Worm (Caenorhabditis elegans) whole organism, L1 larva: ENCODE results near the gene C25E10.12.
A peak's percentile ranks its signal among the peaks of the same experiment; 100 is the strongest.

Experiments used
- C16A3.4 ChIP-seq: fragments of 150-350 bp; optimal IDR thresholded peaks from 2 replicates; lab custom pipeline; 2014; ENCODE audit warnings: missing biosample characterization, missing genetic modification characterization
- C34B4.2 ChIP-seq: sonication (generic microtip); optimal IDR thresholded peaks from 2 replicates; lab custom pipeline; 2017; ENCODE audit warnings: mild to moderate bottlenecking, missing genetic modification characterization, missing compliant biosample characterization
- F16B12.6 ChIP-seq: fragments of 150-350 bp; optimal IDR thresholded peaks from 2 replicates; lab custom pipeline; 2014; ENCODE audit warnings: missing biosample characterization, missing genetic modification characterization
- Y116A8C.19 ChIP-seq: sonication (generic microtip); optimal IDR thresholded peaks from 2 replicates; lab custom pipeline; 2016; ENCODE audit warnings: missing compliant biosample characterization, missing genetic modification characterization, borderline replicate concordance
- aha-1 ChIP-seq: fragments of 150-350 bp; optimal IDR thresholded peaks from 2 replicates; lab custom pipeline; 2014; ENCODE audit warnings: missing biosample characterization, missing genetic modification characterization
- alr-1 ChIP-seq: fragments of 200-800 bp; sonication (Bioruptor generic); optimal IDR thresholded peaks from 2 replicates; lab custom pipeline; 2018; ENCODE audit warnings: borderline replicate concordance, mild to moderate bottlenecking, missing genetic modification characterization, missing compliant biosample characterization
- ama-1 ChIP-seq: fragments of 150-350 bp; optimal IDR thresholded peaks from 2 replicates; lab custom pipeline; 2014
- blmp-1 ChIP-seq: fragments of 150-350 bp; optimal IDR thresholded peaks from 2 replicates; lab custom pipeline; 2014; ENCODE audit warnings: missing biosample characterization, missing genetic modification characterization
- ceh-8 ChIP-seq: fragments of 200-800 bp; sonication (Bioruptor generic); optimal IDR thresholded peaks from 2 replicates; lab custom pipeline; 2018; ENCODE audit warnings: mild to moderate bottlenecking, missing genetic modification characterization, moderate library complexity, missing compliant biosample characterization
- ceh-82 ChIP-seq, 3 experiments: fragments of 150-350 bp in 1 of 3; sonication (generic microtip) in 2 of 3; optimal IDR thresholded peaks; 2 replicates each; lab custom pipeline; 2014 to 2017; ENCODE audit warnings: missing biosample characterization in 3 of 3, missing genetic modification characterization in 3 of 3
- ceh-90 ChIP-seq: sonication (generic microtip); optimal IDR thresholded peaks from 2 replicates; lab custom pipeline; 2016; ENCODE audit warnings: missing genetic modification characterization, missing compliant biosample characterization
- ces-1 ChIP-seq: fragments of 150-350 bp; optimal IDR thresholded peaks from 2 replicates; lab custom pipeline; 2014; ENCODE audit warnings: missing biosample characterization, missing genetic modification reagents, missing genetic modification characterization
- dsc-1 ChIP-seq: sonication (generic microtip); optimal IDR thresholded peaks from 2 replicates; lab custom pipeline; 2016; ENCODE audit warnings: mild to moderate bottlenecking, missing genetic modification characterization, missing compliant biosample characterization
- efl-1 ChIP-seq, 4 experiments: fragments of 150-350 bp; optimal IDR thresholded peaks in 3 of 4; peaks in 1 of 4; 1 replicate in 1 of 4; 2 replicates in 3 of 4; lab custom pipeline; 2014; ENCODE audit warnings: missing biosample characterization in 2 of 4, missing genetic modification characterization in 2 of 4, missing genetic modification reagents in 2 of 4
- efl-3 ChIP-seq: fragments of 200-800 bp; sonication (Bioruptor generic); optimal IDR thresholded peaks from 2 replicates; lab custom pipeline; 2018; ENCODE audit warnings: mild to moderate bottlenecking, missing genetic modification characterization, missing compliant biosample characterization
- egl-13 ChIP-seq: sonication (generic microtip); optimal IDR thresholded peaks from 2 replicates; lab custom pipeline; 2016; ENCODE audit warnings: missing genotype, missing genetic modification reagents, missing genetic modification characterization, missing compliant biosample characterization
- egl-27 ChIP-seq, 2 experiments: fragments of 150-350 bp in 1 of 2; sonication (generic microtip); optimal IDR thresholded peaks; 3 replicates each; lab custom pipeline; 2017 to 2018; ENCODE audit warnings: missing biosample characterization in 2 of 2, missing genetic modification characterization in 2 of 2, missing genetic modification reagents in 2 of 2
- elt-2 ChIP-seq: sonication (generic microtip); optimal IDR thresholded peaks from 2 replicates; lab custom pipeline; 2016; ENCODE audit warnings: missing genetic modification characterization, mild to moderate bottlenecking, inconsistent platforms, missing compliant biosample characterization, missing genetic modification reagents
- elt-3 ChIP-seq, 6 experiments: fragments of 150-350 bp in 1 of 6; sonication (generic microtip); optimal IDR thresholded peaks; 2 replicates each; lab custom pipeline; 2017 to 2018; ENCODE audit warnings: missing biosample characterization in 6 of 6, missing genetic modification characterization in 6 of 6, inconsistent platforms in 1 of 6
- ets-5 ChIP-seq: fragments of 200-800 bp; sonication (Bioruptor generic); IDR thresholded peaks from 2 replicates; pipeline ENCODE4 v1.3.6; 2022; ENCODE audit warnings: missing genetic modification characterization, missing compliant biosample characterization
- fkh-4 ChIP-seq: sonication (generic microtip); optimal IDR thresholded peaks from 2 replicates; lab custom pipeline; 2016; ENCODE audit warnings: missing compliant biosample characterization, missing genetic modification characterization, borderline replicate concordance
- grh-1 ChIP-seq: fragments of 200-800 bp; sonication (Bioruptor generic); IDR thresholded peaks from 2 replicates; pipeline ENCODE4 v1.3.6; 2022; ENCODE audit warnings: missing genetic modification reagents, missing genetic modification characterization, missing compliant biosample characterization
- hlh-4 ChIP-seq: sonication (generic microtip); optimal IDR thresholded peaks from 2 replicates; lab custom pipeline; 2016; ENCODE audit warnings: mild to moderate bottlenecking, missing genetic modification characterization, missing compliant biosample characterization
- jun-1 ChIP-seq: fragments of 150-350 bp; optimal IDR thresholded peaks from 2 replicates; lab custom pipeline; 2014; ENCODE audit warnings: missing biosample characterization, missing genetic modification reagents, missing genetic modification characterization
- lin-13 ChIP-seq: fragments of 150-350 bp; optimal IDR thresholded peaks from 2 replicates; lab custom pipeline; 2014; ENCODE audit warnings: missing biosample characterization, missing genetic modification reagents, missing genetic modification characterization
- lin-14 ChIP-seq: fragments of 200-800 bp; sonication (Bioruptor generic); optimal IDR thresholded peaks from 2 replicates; lab custom pipeline; 2018; ENCODE audit warnings: mild to moderate bottlenecking, missing genetic modification characterization, moderate library complexity, missing compliant biosample characterization
- lin-15B ChIP-seq: fragments of 150-350 bp; sonication (generic microtip); optimal IDR thresholded peaks from 3 replicates; lab custom pipeline; 2014; ENCODE audit warnings: missing biosample characterization, missing genetic modification characterization
- lin-39 ChIP-seq: fragments of 150-350 bp; optimal IDR thresholded peaks from 2 replicates; lab custom pipeline; 2014; ENCODE audit warnings: missing biosample characterization, missing genetic modification reagents, missing genetic modification characterization
- lir-3 ChIP-seq: sonication (generic microtip); optimal IDR thresholded peaks from 2 replicates; lab custom pipeline; 2016; ENCODE audit warnings: mild to moderate bottlenecking, missing genetic modification characterization, moderate library complexity, missing compliant biosample characterization; ENCODE audit not compliant: poor library complexity
- lsy-2 ChIP-seq, 2 experiments: fragments of 150-350 bp; optimal IDR thresholded peaks; 2 replicates each; lab custom pipeline; 2014; ENCODE audit warnings: missing biosample characterization in 2 of 2, missing genetic modification characterization in 2 of 2
- mdl-1 ChIP-seq, 2 experiments: fragments of 150-350 bp; optimal IDR thresholded peaks; 2 replicates each; lab custom pipeline; 2014 to 2017; ENCODE audit warnings: missing biosample characterization in 2 of 2, missing genetic modification characterization in 2 of 2, inconsistent platforms in 1 of 2
- mep-1 ChIP-seq: fragments of 150-350 bp; optimal IDR thresholded peaks from 2 replicates; lab custom pipeline; 2014; ENCODE audit warnings: missing biosample characterization, missing genetic modification characterization
- nhr-237 ChIP-seq: fragments of 150-350 bp; optimal IDR thresholded peaks from 2 replicates; lab custom pipeline; 2014; ENCODE audit warnings: missing biosample characterization, missing genetic modification characterization
- nhr-28 ChIP-seq: fragments of 150-350 bp; optimal IDR thresholded peaks from 2 replicates; lab custom pipeline; 2014; ENCODE audit warnings: missing biosample characterization, missing genetic modification characterization
- nhr-47 ChIP-seq: sonication (generic microtip); optimal IDR thresholded peaks from 2 replicates; lab custom pipeline; 2016; ENCODE audit warnings: mild to moderate bottlenecking, missing genetic modification characterization, moderate library complexity, missing compliant biosample characterization
- nhr-77 ChIP-seq: fragments of 150-350 bp; optimal IDR thresholded peaks from 2 replicates; lab custom pipeline; 2014; ENCODE audit warnings: missing biosample characterization, missing genetic modification characterization
- nhr-90 ChIP-seq: sonication (generic microtip); optimal IDR thresholded peaks from 2 replicates; lab custom pipeline; 2016; ENCODE audit warnings: mild to moderate bottlenecking, missing genetic modification characterization, missing compliant biosample characterization; ENCODE audit not compliant: poor library complexity
- pag-3 ChIP-seq: sonication (generic microtip); optimal IDR thresholded peaks from 2 replicates; lab custom pipeline; 2017; ENCODE audit warnings: missing genetic modification characterization, mild to moderate bottlenecking, missing compliant biosample characterization, antibody characterized with exemption, borderline replicate concordance; ENCODE audit not compliant: insufficient read depth
- pax-3 ChIP-seq: fragments of 200-800 bp; sonication (Bioruptor generic); optimal IDR thresholded peaks from 2 replicates; lab custom pipeline; 2018; ENCODE audit warnings: mild to moderate bottlenecking, missing genetic modification characterization, moderate library complexity, missing compliant biosample characterization
- rnt-1 ChIP-seq: sonication (generic microtip); optimal IDR thresholded peaks from 2 replicates; lab custom pipeline; 2016; ENCODE audit warnings: mild to moderate bottlenecking, missing genetic modification characterization, moderate library complexity, missing compliant biosample characterization
- skn-1 ChIP-seq: fragments of 150-350 bp; optimal IDR thresholded peaks from 2 replicates; lab custom pipeline; 2014; ENCODE audit warnings: missing biosample characterization, missing genetic modification characterization
- snpc-4 ChIP-seq: fragments of 150-350 bp; optimal IDR thresholded peaks from 2 replicates; lab custom pipeline; 2014; ENCODE audit warnings: missing biosample characterization, missing genetic modification characterization
- swsn-7 ChIP-seq: sonication (generic microtip); optimal IDR thresholded peaks from 2 replicates; lab custom pipeline; 2016; ENCODE audit warnings: missing genetic modification characterization, missing compliant biosample characterization
- tbx-2 ChIP-seq: sonication (generic microtip); optimal IDR thresholded peaks from 2 replicates; lab custom pipeline; 2016; ENCODE audit warnings: missing genetic modification characterization, missing compliant biosample characterization
- tlp-1 ChIP-seq: fragments of 150-350 bp; optimal IDR thresholded peaks from 2 replicates; lab custom pipeline; 2014; ENCODE audit warnings: missing biosample characterization, missing genetic modification characterization
- unc-130 ChIP-seq: fragments of 150-350 bp; optimal IDR thresholded peaks from 2 replicates; lab custom pipeline; 2017; ENCODE audit warnings: missing biosample characterization, missing genetic modification characterization, inconsistent platforms
- unc-30 ChIP-seq: sonication (generic microtip); optimal IDR thresholded peaks from 2 replicates; lab custom pipeline; 2017; ENCODE audit warnings: missing biosample characterization, missing genetic modification characterization
- unc-62 ChIP-seq: fragments of 150-350 bp; optimal IDR thresholded peaks from 2 replicates; lab custom pipeline; 2014; ENCODE audit warnings: missing biosample characterization, missing genetic modification reagents, missing genetic modification characterization
- xbp-1 ChIP-seq: sonication (generic microtip); optimal IDR thresholded peaks from 2 replicates; lab custom pipeline; 2016; ENCODE audit warnings: missing genetic modification characterization, missing compliant biosample characterization
- zag-1 ChIP-seq: fragments of 150-350 bp; optimal IDR thresholded peaks from 2 replicates; lab custom pipeline; 2014; ENCODE audit warnings: missing biosample characterization, missing genetic modification characterization
- zip-4 ChIP-seq: fragments of 200-800 bp; sonication (Bioruptor generic); optimal IDR thresholded peaks from 2 replicates; lab custom pipeline; 2018; ENCODE audit warnings: mild to moderate bottlenecking, missing genetic modification characterization, moderate library complexity, missing compliant biosample characterization
- ztf-4 ChIP-seq: fragments of 150-350 bp; optimal IDR thresholded peaks from 2 replicates; lab custom pipeline; 2014; ENCODE audit warnings: missing biosample characterization, missing genetic modification characterization

Gene C25E10.12

ce11 chrV:9094060-9094628 lies 31.9 kb upstream of the C25E10.12 start:
- no peak for TF ChIP-seq ceh-90 (tag; lab: Kevin White, UChicago)
- TF ChIP-seq tlp-1 (tag; lab: Kevin White, UChicago): no peak
- TF ChIP-seq jun-1: peak; percentile 18
- TF ChIP-seq efl-1 (optimal IDR thresholded peaks at IDR 0.05; lab: Kevin White, UChicago): peak in 1 of 2 experiments; percentile 18
- TF ChIP-seq efl-1 (GFP tag; optimal IDR thresholded peaks at IDR 0.05 in 1 of 2; lab: Kevin White, UChicago): peak in 1 of 2 experiments; percentile 93
- TF ChIP-seq zip-4 (GFP tag; lab: Kevin White, UChicago): no peak
- TF ChIP-seq elt-3 (tag; optimal IDR thresholded peaks at IDR 0.05; lab: Kevin White, UChicago): peak in 2 of 6 experiments; percentile 40 to 44
- TF ChIP-seq unc-30 (tag; lab: Kevin White, UChicago): no peak
- TF ChIP-seq mep-1 (tag; lab: Kevin White, UChicago): peak; percentile 51
- peak; percentile 68 for TF ChIP-seq rnt-1 (tag; lab: Kevin White, UChicago)
- TF ChIP-seq lin-13 (GFP tag; lab: Kevin White, UChicago): no peak
- TF ChIP-seq ceh-8: no peak
- no peak for TF ChIP-seq nhr-77 (tag; lab: Kevin White, UChicago)
- peak; percentile 59 for TF ChIP-seq lir-3 (tag; lab: Kevin White, UChicago)
- peak; percentile 52 for TF ChIP-seq grh-1 (GFP tag; lab: Robert Waterston, UW)
- TF ChIP-seq efl-3 (GFP tag; lab: Kevin White, UChicago): no peak
- peak; percentile 67 for TF ChIP-seq nhr-47 (tag; lab: Kevin White, UChicago)
- TF ChIP-seq C34B4.2 (tag; lab: Kevin White, UChicago): no peak
- no peak for TF ChIP-seq hlh-4
- TF ChIP-seq egl-13 (tag; lab: Kevin White, UChicago): peak; percentile 29
- TF ChIP-seq ces-1 (GFP tag; lab: Kevin White, UChicago): no peak
- TF ChIP-seq pax-3 (tag; lab: Kevin White, UChicago): peak; percentile 28
- no peak for TF ChIP-seq aha-1 (tag; lab: Kevin White, UChicago)
- TF ChIP-seq unc-130 (tag; lab: Kevin White, UChicago): peak; percentile 95
- TF ChIP-seq lsy-2 (tag; optimal IDR thresholded peaks at IDR 0.05; lab: Kevin White, UChicago): peak; percentile 59 to 64
- TF ChIP-seq fkh-4 (tag; lab: Kevin White, UChicago): no peak
- no peak for TF ChIP-seq egl-27 (tag; optimal IDR thresholded peaks at IDR 0.05; lab: Kevin White, UChicago)
- TF ChIP-seq tbx-2: peak; percentile 77
- no peak for TF ChIP-seq ztf-4 (tag; lab: Kevin White, UChicago)
- TF ChIP-seq nhr-90 (tag; lab: Kevin White, UChicago): peak; percentile 78
- no peak for TF ChIP-seq lin-15B (tag; lab: Kevin White, UChicago)
- TF ChIP-seq dsc-1 (tag; lab: Kevin White, UChicago): no peak
- no peak for TF ChIP-seq nhr-237 (tag; lab: Kevin White, UChicago)
- peak; percentile 82 for TF ChIP-seq elt-2 (tag; lab: Kevin White, UChicago)
- peak; percentile 56 for TF ChIP-seq skn-1 (tag; lab: Kevin White, UChicago)
- TF ChIP-seq C16A3.4 (tag; lab: Kevin White, UChicago): peak; percentile 54
- TF ChIP-seq ama-1 (lab: Kevin White, UChicago): peak; percentile 26
- no peak for TF ChIP-seq F16B12.6 (tag; lab: Kevin White, UChicago)
- TF ChIP-seq lin-14 (GFP tag; lab: Kevin White, UChicago): peak; percentile 89
- TF ChIP-seq xbp-1 (tag; lab: Kevin White, UChicago): peak; percentile 66
- TF ChIP-seq ceh-82 (tag; optimal IDR thresholded peaks at IDR 0.05; lab: Kevin White, UChicago): no peak
- TF ChIP-seq pag-3 (tag; lab: Kevin White, UChicago): peak; percentile 47
- TF ChIP-seq unc-62 (GFP tag; lab: Kevin White, UChicago): no peak
- no peak for TF ChIP-seq nhr-28 (tag; lab: Kevin White, UChicago)
- peak; percentile 62 for TF ChIP-seq swsn-7 (tag; lab: Kevin White, UChicago)
- TF ChIP-seq zag-1: no peak
- no peak for TF ChIP-seq blmp-1 (tag; lab: Kevin White, UChicago)
- no peak for TF ChIP-seq Y116A8C.19 (tag; lab: Kevin White, UChicago)
- peak; percentile 35 for TF ChIP-seq lin-39 (tag; lab: Kevin White, UChicago)
- no peak for TF ChIP-seq ets-5 (GFP tag; lab: Robert Waterston, UW)
- peak in 1 of 2 experiments; percentile 95 for TF ChIP-seq mdl-1 (tag; optimal IDR thresholded peaks at IDR 0.05; lab: Kevin White, UChicago)
- TF ChIP-seq alr-1 (tag; lab: Kevin White, UChicago): no peak
- no peak for TF ChIP-seq snpc-4
